Fruit fly (Drosophila melanogaster) whole organism, prepupa: ENCODE results near the gene CG1317.
A peak's percentile ranks its signal among the peaks of the same experiment; 100 is the strongest.

Experiments
- Blimp-1 ChIP-seq: fragments of 200-800 bp; sonication (Bioruptor generic); optimal IDR thresholded peaks from 3 replicates; lab custom pipeline; 2017; ENCODE audit warnings: missing biosample characterization, missing genetic modification characterization, mild to moderate bottlenecking, moderate library complexity, missing genetic modification reagents
- CG10631 ChIP-seq: fragments of 200-800 bp; sonication (Bioruptor generic); optimal IDR thresholded peaks from 2 replicates; lab custom pipeline; 2016; ENCODE audit warnings: missing biosample characterization, missing genetic modification characterization
- CG10669 ChIP-seq: fragments of 200-800 bp; sonication (Bioruptor generic); optimal IDR thresholded peaks from 3 replicates; lab custom pipeline; 2018; ENCODE audit warnings: missing biosample characterization, mild to moderate bottlenecking, missing genetic modification characterization, moderate library complexity
- CG11294 ChIP-seq: fragments of 200-800 bp; sonication (Bioruptor generic); IDR thresholded peaks from 2 replicates; pipeline ENCODE4 v1.3.6; 2022; ENCODE audit warnings: missing biosample characterization, missing genetic modification characterization
- CG11762 ChIP-seq: fragments of 200-800 bp; sonication (Bioruptor generic); optimal IDR thresholded peaks from 3 replicates; lab custom pipeline; 2016; ENCODE audit warnings: missing biosample characterization, missing genetic modification characterization; ENCODE audit not compliant: insufficient read depth
- CG11902 ChIP-seq: fragments of 200-800 bp; sonication (Bioruptor generic); optimal IDR thresholded peaks from 3 replicates; lab custom pipeline; 2016; ENCODE audit warnings: missing biosample characterization, missing genetic modification characterization
- CG15336 ChIP-seq: fragments of 200-800 bp; sonication (Bioruptor generic); IDR thresholded peaks from 2 replicates; pipeline ENCODE4 v1.3.6; 2022; ENCODE audit warnings: missing biosample characterization, missing genetic modification characterization
- CG16779 ChIP-seq: fragments of 200-800 bp; sonication (Bioruptor generic); optimal IDR thresholded peaks from 3 replicates; lab custom pipeline; 2017; ENCODE audit warnings: missing biosample characterization, mild to moderate bottlenecking, missing genetic modification characterization
- CG31627 ChIP-seq: fragments of 200-800 bp; sonication (Bioruptor generic); optimal IDR thresholded peaks from 3 replicates; lab custom pipeline; 2016; ENCODE audit warnings: missing biosample characterization, missing genetic modification characterization
- CG32006 ChIP-seq: fragments of 200-800 bp; sonication (Bioruptor generic); optimal IDR thresholded peaks from 3 replicates; lab custom pipeline; 2017; ENCODE audit warnings: missing biosample characterization, mild to moderate bottlenecking, missing genetic modification characterization
- CG34406 ChIP-seq: fragments of 200-800 bp; sonication (Bioruptor generic); optimal IDR thresholded peaks from 3 replicates; lab custom pipeline; 2016; ENCODE audit warnings: missing biosample characterization, missing genetic modification characterization
- CG3919 ChIP-seq: fragments of 200-800 bp; sonication (Bioruptor generic); optimal IDR thresholded peaks from 3 replicates; lab custom pipeline; 2016; ENCODE audit warnings: missing biosample characterization, missing genetic modification characterization
- CG4318 ChIP-seq: fragments of 200-800 bp; sonication (Bioruptor generic); optimal IDR thresholded peaks from 3 replicates; lab custom pipeline; 2017; ENCODE audit warnings: missing biosample characterization, mild to moderate bottlenecking, missing genetic modification characterization
- CG6163 ChIP-seq: fragments of 200-800 bp; sonication (Bioruptor generic); IDR thresholded peaks from 3 replicates; pipeline ENCODE4 v1.3.6; 2022; ENCODE audit warnings: missing biosample characterization, missing genetic modification characterization
- CG6276 ChIP-seq: fragments of 200-800 bp; sonication (Bioruptor generic); optimal IDR thresholded peaks from 2 replicates; lab custom pipeline; 2017; ENCODE audit warnings: missing biosample characterization, mild to moderate bottlenecking, missing genetic modification characterization
- CG6808 ChIP-seq: fragments of 200-800 bp; sonication (Bioruptor generic); optimal IDR thresholded peaks from 3 replicates; lab custom pipeline; 2017; ENCODE audit warnings: missing biosample characterization, missing genetic modification characterization, mild to moderate bottlenecking, moderate library complexity, missing genetic modification reagents
- CG8119 ChIP-seq: fragments of 200-800 bp; sonication (Bioruptor generic); IDR thresholded peaks from 3 replicates; pipeline ENCODE4 v1.3.6; 2022; ENCODE audit warnings: missing biosample characterization, missing genetic modification characterization
- CG8319 ChIP-seq: fragments of 200-800 bp; sonication (Bioruptor generic); optimal IDR thresholded peaks from 3 replicates; lab custom pipeline; 2016; ENCODE audit warnings: missing biosample characterization, missing genetic modification characterization
- CG8632 ChIP-seq: fragments of 200-800 bp; sonication (Bioruptor generic); optimal IDR thresholded peaks from 3 replicates; lab custom pipeline; 2016; ENCODE audit warnings: missing biosample characterization, missing genetic modification characterization
- CG9139 ChIP-seq: fragments of 200-800 bp; sonication (Bioruptor generic); optimal IDR thresholded peaks from 3 replicates; lab custom pipeline; 2017; ENCODE audit warnings: missing biosample characterization, mild to moderate bottlenecking, missing genetic modification characterization
- Eip75B ChIP-seq: fragments of 200-800 bp; sonication (Bioruptor generic); optimal IDR thresholded peaks from 3 replicates; lab custom pipeline; 2016; ENCODE audit warnings: missing biosample characterization, missing genetic modification characterization
- Eip78C ChIP-seq: fragments of 200-800 bp; sonication (Bioruptor generic); peaks from one replicate; lab custom pipeline; 2016; ENCODE audit warnings: missing biosample characterization, missing genetic modification characterization
- Eip93F ChIP-seq: fragments of 200-800 bp; sonication (Bioruptor generic); optimal IDR thresholded peaks from 2 replicates; lab custom pipeline; 2016; ENCODE audit warnings: missing biosample characterization, mild to moderate bottlenecking, missing genetic modification characterization
- Ets21C ChIP-seq: fragments of 200-800 bp; sonication (Bioruptor generic); optimal IDR thresholded peaks from 3 replicates; lab custom pipeline; 2016; ENCODE audit warnings: missing biosample characterization, missing genetic modification characterization
- Ets96B ChIP-seq: fragments of 200-800 bp; optimal IDR thresholded peaks from 2 replicates; lab custom pipeline; 2019; ENCODE audit warnings: missing biosample characterization, mild to moderate bottlenecking, missing genetic modification characterization, moderate library complexity
- Gug ChIP-seq: fragments of 200-800 bp; sonication (Bioruptor generic); IDR thresholded peaks from 2 replicates; pipeline ENCODE4 v1.3.6; 2022; ENCODE audit warnings: missing biosample characterization, missing genetic modification characterization
- Hr4 ChIP-seq: fragments of 200-800 bp; sonication (Bioruptor generic); optimal IDR thresholded peaks from 3 replicates; lab custom pipeline; 2016; ENCODE audit warnings: missing biosample characterization, missing genetic modification characterization
- Lpt ChIP-seq: fragments of 200-800 bp; sonication (Bioruptor generic); optimal IDR thresholded peaks from 3 replicates; lab custom pipeline; 2016; ENCODE audit warnings: missing biosample characterization, missing genetic modification characterization
- Met ChIP-seq: fragments of 200-800 bp; sonication (Bioruptor generic); optimal IDR thresholded peaks from 3 replicates; lab custom pipeline; 2016; ENCODE audit warnings: missing biosample characterization, missing genetic modification characterization
- Smox ChIP-seq: fragments of 200-800 bp; sonication (Bioruptor generic); optimal IDR thresholded peaks from 3 replicates; lab custom pipeline; 2016; ENCODE audit warnings: missing biosample characterization, missing genetic modification characterization
- Sox102F ChIP-seq: fragments of 200-800 bp; sonication (Bioruptor generic); optimal IDR thresholded peaks from 2 replicates; lab custom pipeline; 2016; ENCODE audit warnings: missing biosample characterization, mild to moderate bottlenecking, missing genetic modification characterization
- Sox14 ChIP-seq: fragments of 200-800 bp; sonication (Bioruptor generic); optimal IDR thresholded peaks from 3 replicates; lab custom pipeline; 2016; ENCODE audit warnings: missing biosample characterization, missing genetic modification characterization
- acj6 ChIP-seq: fragments of 200-800 bp; sonication (Bioruptor generic); optimal IDR thresholded peaks from 3 replicates; lab custom pipeline; 2016; ENCODE audit warnings: missing biosample characterization, missing genetic modification characterization
- cyc ChIP-seq: fragments of 200-800 bp; sonication (Bioruptor generic); optimal IDR thresholded peaks from 3 replicates; lab custom pipeline; 2016; ENCODE audit warnings: missing biosample characterization, missing genetic modification characterization
- dac ChIP-seq: fragments of 200-800 bp; sonication (Bioruptor generic); optimal IDR thresholded peaks from 2 replicates; lab custom pipeline; 2017; ENCODE audit warnings: missing biosample characterization, mild to moderate bottlenecking, missing genetic modification characterization
- dsx ChIP-seq: fragments of 200-800 bp; optimal IDR thresholded peaks from 3 replicates; lab custom pipeline; 2019; ENCODE audit warnings: missing biosample characterization, mild to moderate bottlenecking, missing genetic modification characterization, moderate library complexity; ENCODE audit not compliant: poor library complexity, severe bottlenecking
- eg ChIP-seq: fragments of 200-800 bp; sonication (Bioruptor generic); IDR thresholded peaks from 3 replicates; pipeline ENCODE4 v1.3.6; 2022; ENCODE audit warnings: missing biosample characterization, missing genetic modification characterization
- esn ChIP-seq: fragments of 200-800 bp; sonication (Bioruptor generic); optimal IDR thresholded peaks from 2 replicates; lab custom pipeline; 2016; ENCODE audit warnings: missing biosample characterization, mild to moderate bottlenecking, missing genetic modification characterization, moderate library complexity
- fd59A ChIP-seq: fragments of 200-800 bp; sonication (Bioruptor generic); optimal IDR thresholded peaks from 2 replicates; lab custom pipeline; 2017; ENCODE audit warnings: missing biosample characterization, mild to moderate bottlenecking, missing genetic modification characterization, missing genetic modification reagents
- fd85E ChIP-seq: fragments of 200-800 bp; sonication (Bioruptor generic); optimal IDR thresholded peaks from 3 replicates; lab custom pipeline; 2016; ENCODE audit warnings: missing biosample characterization, missing genetic modification characterization
- fkh ChIP-seq: fragments of 200-800 bp; sonication (Bioruptor generic); optimal IDR thresholded peaks from 3 replicates; lab custom pipeline; 2017; ENCODE audit warnings: missing biosample characterization, mild to moderate bottlenecking, missing genetic modification characterization, moderate library complexity
- lz ChIP-seq: fragments of 200-800 bp; sonication (Bioruptor generic); optimal IDR thresholded peaks from 3 replicates; lab custom pipeline; 2016; ENCODE audit warnings: missing biosample characterization, missing genetic modification characterization
- net ChIP-seq: fragments of 200-800 bp; sonication (Bioruptor generic); optimal IDR thresholded peaks from 3 replicates; lab custom pipeline; 2016; ENCODE audit warnings: missing biosample characterization, missing genetic modification characterization
- salr ChIP-seq, 2 experiments: fragments of 200-800 bp; sonication (Bioruptor generic); optimal IDR thresholded peaks; 3 replicates each; lab custom pipeline; 2016 to 2018; ENCODE audit warnings: missing biosample characterization in 2 of 2, missing genetic modification characterization in 2 of 2, mild to moderate bottlenecking in 1 of 2
- spab ChIP-seq: fragments of 200-800 bp; sonication (Bioruptor generic); optimal IDR thresholded peaks from 2 replicates; lab custom pipeline; 2017; ENCODE audit warnings: missing biosample characterization, mild to moderate bottlenecking, missing genetic modification characterization, missing genetic modification reagents
- vri ChIP-seq: fragments of 200-800 bp; sonication (Bioruptor generic); optimal IDR thresholded peaks from 3 replicates; lab custom pipeline; 2016; ENCODE audit warnings: missing biosample characterization, mild to moderate bottlenecking, missing genetic modification characterization

CG1317 gene

DNA sequence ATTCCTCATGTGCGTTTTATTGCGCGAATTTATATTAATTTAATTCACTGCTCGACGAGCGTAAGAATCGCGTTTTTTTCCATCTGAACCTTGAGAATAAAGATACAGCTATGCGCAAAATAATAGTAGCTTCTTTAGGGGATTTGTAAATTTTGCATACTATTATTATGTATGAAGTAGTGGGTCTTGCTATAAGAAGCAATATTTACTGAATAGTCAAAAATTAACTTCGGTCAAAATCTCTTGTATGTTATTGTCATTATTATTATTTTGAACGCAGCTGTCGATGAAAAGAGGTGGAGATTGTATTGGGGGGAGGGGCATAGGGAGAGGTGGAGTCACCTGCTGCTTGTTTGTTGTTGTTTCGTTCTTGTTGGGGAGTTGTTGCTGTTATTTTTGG, 47.0 kb upstream of the CG1317 start (continued):
- TF ChIP-seq CG16779 (tag; lab: Kevin White, UChicago) (peak; percentile 50), CG34406 (GFP tag; lab: Kevin White, UChicago) (peak; percentile 81), fd85E (GFP tag; lab: Kevin White, UChicago) (peak; percentile 85), lz (GFP tag; lab: Kevin White, UChicago) (peak; percentile 80), Eip78C (GFP tag; lab: Kevin White, UChicago) (peak; percentile 99), Blimp-1 (GFP tag; lab: Kevin White, UChicago) (peak; percentile 84), acj6 (GFP tag; lab: Kevin White, UChicago) (peak; percentile 80), eg (GFP tag; lab: Robert Waterston, UW) (peak; percentile 89), CG8319 (GFP tag; lab: Kevin White, UChicago) (peak; percentile 78), CG8632 (GFP tag; lab: Kevin White, UChicago) (peak; percentile 77), CG31627 (GFP tag; lab: Kevin White, UChicago) (peak; percentile 87), net (GFP tag; lab: Kevin White, UChicago) (peak; percentile 78)

DNA sequence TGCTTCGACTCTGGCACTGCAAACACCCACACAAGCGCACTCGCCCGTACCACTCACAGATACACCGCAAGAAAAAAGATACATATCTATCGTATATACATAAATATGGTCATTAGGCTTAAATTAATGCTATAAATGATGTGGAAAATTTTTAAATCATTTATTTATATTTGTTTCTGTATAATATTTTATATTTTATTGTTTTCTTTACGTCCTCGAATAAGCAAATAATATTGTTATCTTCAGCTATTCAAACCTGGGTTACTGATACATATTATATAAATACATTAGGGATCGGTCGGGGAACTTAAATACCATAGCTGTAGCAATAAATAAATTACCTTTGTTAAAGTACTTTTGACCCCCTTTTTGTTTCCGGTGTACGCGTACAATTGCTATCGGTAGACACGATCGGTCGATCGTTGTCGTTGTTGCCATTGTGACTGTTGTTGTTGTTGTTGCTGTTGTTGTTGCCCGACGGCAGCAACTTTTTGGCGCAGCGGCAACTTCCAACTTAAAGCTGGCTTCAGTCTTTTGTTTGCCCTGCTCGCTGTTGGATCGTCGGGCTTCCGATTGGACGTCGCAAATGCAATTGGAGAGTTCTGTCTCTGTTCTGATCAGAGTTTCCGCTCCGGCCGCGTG, 45.8 kb upstream of the CG1317 start:
- TF ChIP-seq fkh (GFP tag; lab: Kevin White, UChicago) (peak; percentile 60), fd59A (GFP tag; lab: Kevin White, UChicago) (peak; percentile 94), CG10631 (GFP tag; lab: Kevin White, UChicago) (peak; percentile 96), esn (GFP tag; lab: Kevin White, UChicago) (peak; percentile 95), CG6808 (GFP tag; lab: Kevin White, UChicago) (peak; percentile 97), CG32006 (GFP tag; lab: Kevin White, UChicago) (peak; percentile 97), lz (GFP tag; lab: Kevin White, UChicago) (peak; percentile 92), CG11902 (GFP tag; lab: Kevin White, UChicago) (peak; percentile 92), CG11762 (peak; percentile 93), CG4318 (peak; percentile 94), CG6276 (GFP tag; lab: Kevin White, UChicago) (peak; percentile 92), Sox14 (peak; percentile 87), CG9139 (GFP tag; lab: Kevin White, UChicago) (peak; percentile 95), dac (GFP tag; lab: Kevin White, UChicago) (peak; percentile 82), cyc (GFP tag; lab: Kevin White, UChicago) (peak; percentile 84), dsx (GFP tag; lab: Kevin White, UChicago) (peak; percentile 92), CG3919 (peak; percentile 95), Eip93F (GFP tag; lab: Kevin White, UChicago) (peak; percentile 73), CG31627 (GFP tag; lab: Kevin White, UChicago) (peak; percentile 84), acj6 (GFP tag; lab: Kevin White, UChicago) (peak; percentile 96), CG8319 (GFP tag; lab: Kevin White, UChicago) (peak; percentile 91), Sox102F (GFP tag; lab: Kevin White, UChicago) (peak; percentile 81), salr (GFP tag; optimal IDR thresholded peaks at IDR 0.05; lab: Kevin White, UChicago) (peak; percentile 75 to 95), Hr4 (GFP tag; lab: Kevin White, UChicago) (peak; percentile 84), CG8632 (GFP tag; lab: Kevin White, UChicago) (peak; percentile 97), CG11294 (peak; percentile 69), Blimp-1 (GFP tag; lab: Kevin White, UChicago) (peak; percentile 89), spab (GFP tag; lab: Kevin White, UChicago) (peak; percentile 97), CG34406 (GFP tag; lab: Kevin White, UChicago) (peak; percentile 97), CG10669 (GFP tag; lab: Kevin White, UChicago) (peak; percentile 95), Gug (GFP tag; lab: Robert Waterston, UW) (peak; percentile 80), vri (GFP tag; lab: Kevin White, UChicago) (peak; percentile 66), net (GFP tag; lab: Kevin White, UChicago) (peak; percentile 92), Eip75B (GFP tag; lab: Kevin White, UChicago) (peak; percentile 93), CG15336 (peak; percentile 90), eg (GFP tag; lab: Robert Waterston, UW) (peak; percentile 73), fd85E (GFP tag; lab: Kevin White, UChicago) (peak; percentile 12), Met (GFP tag; lab: Kevin White, UChicago) (peak; percentile 86), CG8119 (GFP tag; lab: Robert Waterston, UW) (peak; percentile 94), Smox (GFP tag; lab: Kevin White, UChicago) (peak; percentile 87), Lpt (GFP tag; lab: Kevin White, UChicago) (peak; percentile 84), CG6163 (peak; percentile 77), Ets96B (tag; lab: Kevin White, UChicago) (peak; percentile 96), Ets21C (peak; percentile 77)
